Worm (Caenorhabditis elegans): ENCODE data around the gene top-2.

DNA sequence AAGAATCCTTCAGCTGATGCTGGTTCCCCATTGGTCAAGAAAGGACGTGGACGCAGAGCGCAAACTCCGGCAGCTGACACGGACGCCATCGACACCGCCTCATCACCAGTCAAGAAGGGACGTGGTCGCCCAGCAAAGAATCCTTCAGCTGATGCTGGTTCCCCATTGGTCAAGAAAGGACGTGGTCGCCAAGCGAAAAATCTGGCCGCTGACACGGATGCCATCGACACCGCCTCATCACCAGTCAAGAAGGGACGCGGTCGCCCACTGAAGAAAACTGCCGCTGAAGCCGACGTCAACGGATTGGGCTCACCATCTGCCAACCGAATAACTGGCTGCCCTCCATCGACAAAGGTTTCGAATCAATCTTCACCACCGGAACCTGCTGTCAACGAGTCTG, 42.0 kb downstream of the top-2 start:
- TF ChIP-seq ets-7 (tag; optimal IDR thresholded peaks at IDR 0.05) = no peak
- TF ChIP-seq ceh-13 (GFP tag; optimal IDR thresholded peaks at IDR 0.05) = no peak
- no peak for TF ChIP-seq tbx-37 (GFP tag; conservative IDR thresholded peaks at IDR 0.05)
- no peak for TF ChIP-seq flt-1 (GFP tag; IDR thresholded peaks at IDR 0.05)
- no peak for TF ChIP-seq tra-4 (tag; optimal IDR thresholded peaks at IDR 0.05)
- no peak for TF ChIP-seq ama-1 (optimal IDR thresholded peaks at IDR 0.05)
- TF ChIP-seq F13C5.2 (tag; optimal IDR thresholded peaks at IDR 0.05) = no peak
- TF ChIP-seq ceh-36 (tag; optimal IDR thresholded peaks at IDR 0.05) = no peak
- no peak for TF ChIP-seq tbx-11 (GFP tag; IDR thresholded peaks at IDR 0.05)
- TF ChIP-seq aly-1 (tag; optimal IDR thresholded peaks at IDR 0.05) = no peak
- no peak for TF ChIP-seq B0310.2 (tag; optimal IDR thresholded peaks at IDR 0.05)
- no peak for TF ChIP-seq sea-1 (GFP tag; conservative IDR thresholded peaks at IDR 0.05)
- TF ChIP-seq hnd-1 (tag; optimal IDR thresholded peaks at IDR 0.05) = no peak
- TF ChIP-seq pes-1 (GFP tag; IDR thresholded peaks at IDR 0.05) = no peak
